Worm (Caenorhabditis elegans) whole organism, early embryonic: ENCODE results near the gene nhr-216.

Experiments used
- F13C5.2 ChIP-seq: sonication (generic microtip); optimal IDR thresholded peaks from 2 replicates; lab custom pipeline; 2017; ENCODE audit warnings: mild to moderate bottlenecking, missing genetic modification characterization, inconsistent platforms, missing compliant biosample characterization
- aly-1 ChIP-seq: sonication (generic microtip); optimal IDR thresholded peaks from 2 replicates; lab custom pipeline; 2016; ENCODE audit warnings: missing genetic modification characterization, missing compliant biosample characterization
- ama-1 ChIP-seq: fragments of 150-350 bp; optimal IDR thresholded peaks from 2 replicates; lab custom pipeline; 2014
- ceh-13 ChIP-seq: fragments of 200-800 bp; sonication (Bioruptor generic); optimal IDR thresholded peaks from 2 replicates; lab custom pipeline; 2018; ENCODE audit warnings: mild to moderate bottlenecking, missing genetic modification characterization, missing compliant biosample characterization
- ceh-36 ChIP-seq: sonication (generic microtip); optimal IDR thresholded peaks from 2 replicates; lab custom pipeline; 2016; ENCODE audit warnings: missing genetic modification characterization, inconsistent platforms, missing compliant biosample characterization
- ets-7 ChIP-seq: sonication (generic microtip); optimal IDR thresholded peaks from 2 replicates; lab custom pipeline; 2016; ENCODE audit warnings: missing genotype, missing genetic modification characterization, missing compliant biosample characterization
- flt-1 ChIP-seq: fragments of 200-800 bp; sonication (Bioruptor generic); IDR thresholded peaks from 2 replicates; pipeline ENCODE4 v1.3.6; 2022; ENCODE audit warnings: missing genetic modification characterization, missing compliant biosample characterization
- hmbx-1 ChIP-seq: sonication (generic microtip); optimal IDR thresholded peaks from 2 replicates; lab custom pipeline; 2016; ENCODE audit warnings: mild to moderate bottlenecking, missing genetic modification characterization, missing compliant biosample characterization
- hmg-4 ChIP-seq: fragments of 200-800 bp; sonication (Bioruptor generic); optimal IDR thresholded peaks from 2 replicates; lab custom pipeline; 2018; ENCODE audit warnings: mild to moderate bottlenecking, missing genetic modification characterization, missing compliant biosample characterization
- scrt-1 ChIP-seq: fragments of 200-800 bp; sonication (Bioruptor generic); IDR thresholded peaks from 2 replicates; pipeline ENCODE4 v1.3.6; 2022; ENCODE audit warnings: missing genetic modification characterization, missing compliant biosample characterization
- sea-1 ChIP-seq: fragments of 200-800 bp; sonication (Bioruptor generic); conservative IDR thresholded peaks from 2 replicates; pipeline ENCODE4 v1.3.6; 2022; ENCODE audit warnings: missing genetic modification characterization, missing compliant biosample characterization
- tbx-11 ChIP-seq: fragments of 200-800 bp; sonication (Bioruptor generic); IDR thresholded peaks from 2 replicates; pipeline ENCODE4 v1.3.6; 2022; ENCODE audit warnings: missing genetic modification characterization, missing compliant biosample characterization
- tbx-37 ChIP-seq: fragments of 200-800 bp; sonication (Bioruptor generic); conservative IDR thresholded peaks from 2 replicates; pipeline ENCODE4 v1.3.6; 2022; ENCODE audit warnings: missing genetic modification reagents, missing genetic modification characterization, missing compliant biosample characterization

DNA sequence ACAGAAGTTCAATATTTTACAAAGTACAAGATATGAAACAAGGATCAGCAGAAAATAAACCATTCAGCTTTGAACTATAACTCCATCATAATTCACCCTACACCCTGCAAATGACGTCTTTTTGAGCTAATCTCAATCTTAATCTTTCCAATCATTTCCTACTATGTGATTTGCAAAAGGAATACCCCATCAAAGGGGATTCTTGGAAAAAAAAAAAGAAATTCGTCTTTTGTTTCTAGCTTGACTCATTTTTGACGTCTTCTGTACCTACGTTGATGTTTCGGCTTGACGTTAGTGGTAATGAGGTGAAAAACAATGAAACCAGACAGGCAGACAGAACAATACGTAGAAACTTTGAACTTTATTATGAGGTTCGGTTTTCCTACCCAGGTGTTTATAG, 3.5 kb upstream of the nhr-216 start:
- TF ChIP-seq scrt-1 (GFP tag; lab: Robert Waterston, UW): no peak
- no peak for TF ChIP-seq aly-1 (tag; lab: Kevin White, UChicago)
- TF ChIP-seq ceh-13: no peak
- no peak for TF ChIP-seq ama-1 (lab: Kevin White, UChicago)
- no peak for TF ChIP-seq hmg-4 (GFP tag; lab: Kevin White, UChicago)
- TF ChIP-seq tbx-37: no peak
- no peak for TF ChIP-seq flt-1 (GFP tag; lab: Robert Waterston, UW)
- TF ChIP-seq F13C5.2 (tag; lab: Kevin White, UChicago): no peak
- TF ChIP-seq sea-1 (GFP tag; lab: Robert Waterston, UW): no peak
- TF ChIP-seq tbx-11 (GFP tag; lab: Robert Waterston, UW): no peak
- no peak for TF ChIP-seq ets-7 (tag; lab: Kevin White, UChicago)
- TF ChIP-seq hmbx-1 (tag; lab: Kevin White, UChicago): no peak
- no peak for TF ChIP-seq ceh-36 (tag; lab: Kevin White, UChicago)
